Fruit fly (Drosophila melanogaster): ENCODE data around the gene aub.

Gene aub

DNA sequence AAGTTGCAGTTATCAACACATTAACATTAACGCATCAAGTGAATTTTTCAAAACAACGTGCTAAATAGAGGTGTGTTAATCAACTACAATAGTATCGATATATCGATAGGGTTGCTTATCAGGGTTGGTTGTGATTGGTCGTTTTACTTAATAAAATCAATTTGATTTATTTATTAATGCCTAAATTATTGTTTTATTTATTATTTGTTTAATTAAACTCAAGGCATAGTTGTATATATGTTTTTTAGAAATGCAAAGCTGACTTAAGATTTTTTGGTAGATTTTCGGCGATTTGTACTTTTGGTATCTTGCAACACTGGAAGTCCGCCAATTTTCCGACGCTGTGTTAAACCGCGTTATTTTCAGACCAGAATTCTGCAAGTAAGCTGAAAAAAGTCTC, 9.7 kb upstream of the aub start, which contains the start of the genes Art8 and dUTPase (continued):
- TF ChIP-seq ems (GFP tag; optimal IDR thresholded peaks at IDR 0.05), result no peak
- TF ChIP-seq CG16779 (GFP tag; IDR thresholded peaks at IDR 0.05), result no peak
- peak; percentile 48 for TF ChIP-seq vfl (GFP tag; optimal IDR thresholded peaks at IDR 0.05)
- peak; percentile 84 for TF ChIP-seq CG4424 (GFP tag; optimal IDR thresholded peaks at IDR 0.05)
- peak; percentile 61 for TF ChIP-seq lmd (GFP tag; IDR thresholded peaks at IDR 0.05)
- peak; percentile 58 for TF ChIP-seq gcm (GFP tag; optimal IDR thresholded peaks at IDR 0.05)
- TF ChIP-seq Awh (GFP tag; IDR thresholded peaks at IDR 0.05), result peak; percentile 63
- peak; percentile 29 for TF ChIP-seq CG3407 (GFP tag; optimal IDR thresholded peaks at IDR 0.05)
- no peak for TF ChIP-seq CG12769 (tag; optimal IDR thresholded peaks at IDR 0.05)
- peak; percentile 44 for TF ChIP-seq CG6683 (GFP tag; optimal IDR thresholded peaks at IDR 0.05)
- TF ChIP-seq Aef1 (GFP tag; IDR thresholded peaks at IDR 0.05), result peak; percentile 51; the same call in 2 of the 3 replicates
- TF ChIP-seq CG15479 (GFP tag; optimal IDR thresholded peaks at IDR 0.05), result no peak
- TF ChIP-seq CG2199 (GFP tag; IDR thresholded peaks at IDR 0.05), result no peak
- TF ChIP-seq HLH54F (GFP tag; optimal IDR thresholded peaks at IDR 0.05), result peak; percentile 45
- TF ChIP-seq CG12744 (GFP tag; optimal IDR thresholded peaks at IDR 0.05), result peak; percentile 30
- TF ChIP-seq z (GFP tag; IDR thresholded peaks at IDR 0.05), result no peak
- TF ChIP-seq CG17385 (GFP tag; optimal IDR thresholded peaks at IDR 0.05), result peak; percentile 65
- no peak for TF ChIP-seq luna (GFP tag; optimal IDR thresholded peaks at IDR 0.05)
- peak; percentile 78 for TF ChIP-seq CG2120 (GFP tag; optimal IDR thresholded peaks at IDR 0.05)
- TF ChIP-seq emc (GFP tag; optimal IDR thresholded peaks at IDR 0.05), result no peak
- TF ChIP-seq CG1024 (GFP tag; IDR thresholded peaks at IDR 0.05), result 0 out of 2 replicates have a peak, but pooled peaks have one; percentile 34
- peak; percentile 89 for TF ChIP-seq Sry-δ (GFP tag; optimal IDR thresholded peaks at IDR 0.05)
- TF ChIP-seq Eip74EF (GFP tag; optimal IDR thresholded peaks at IDR 0.05), result peak in 1 of 2 experiments; percentile 34
- TF ChIP-seq cwo (GFP tag; optimal IDR thresholded peaks at IDR 0.05), result no peak
- TF ChIP-seq CG13775 (GFP tag; optimal IDR thresholded peaks at IDR 0.05), result peak; percentile 79
- peak; percentile 60; the same call in 2 of the 3 replicates for TF ChIP-seq ase (GFP tag; IDR thresholded peaks at IDR 0.05)
- TF ChIP-seq D (optimal IDR thresholded peaks at IDR 0.05), result no peak
- no peak for TF ChIP-seq D (GFP tag; optimal IDR thresholded peaks at IDR 0.05)
- TF ChIP-seq fd96Cb (tag; optimal IDR thresholded peaks at IDR 0.05), result peak; percentile 34
- TF ChIP-seq CG31441 (GFP tag; IDR thresholded peaks at IDR 0.05), result no peak; the same call in none of the 2 replicates
- peak; percentile 82 for TF ChIP-seq pzg (GFP tag; optimal IDR thresholded peaks at IDR 0.05)
- TF ChIP-seq lola (GFP tag; optimal IDR thresholded peaks at IDR 0.05), result peak in 1 of 3 experiments; percentile 78
- TF ChIP-seq zfh1 (GFP tag; IDR thresholded peaks at IDR 0.05), result peak; percentile 72; the same call in 2 of the 3 replicates
- peak; percentile 83 for TF ChIP-seq CG3847 (GFP tag; IDR thresholded peaks at IDR 0.05)
- peak; percentile 53 for TF ChIP-seq Dek (tag; optimal IDR thresholded peaks at IDR 0.05)
- TF ChIP-seq nerfin-1 (tag; optimal IDR thresholded peaks at IDR 0.05), result peak; percentile 56
- peak; percentile 43; the same call in 2 of the 3 replicates for TF ChIP-seq croc (GFP tag; conservative IDR thresholded peaks at IDR 0.05)
- TF ChIP-seq kni (GFP tag; optimal IDR thresholded peaks at IDR 0.05), result no peak
- peak; percentile 30 for TF ChIP-seq NC2β (GFP tag; optimal IDR thresholded peaks at IDR 0.05)
- TF ChIP-seq CrebB (tag; optimal IDR thresholded peaks at IDR 0.05), result peak; percentile 47
- peak; percentile 51 for TF ChIP-seq CG18476 (GFP tag; optimal IDR thresholded peaks at IDR 0.05)
- TF ChIP-seq CG12155 (GFP tag; optimal IDR thresholded peaks at IDR 0.05), result peak; percentile 76
- TF ChIP-seq wor (GFP tag; IDR thresholded peaks at IDR 0.05), result peak; percentile 48
- TF ChIP-seq CG17612 (GFP tag; IDR thresholded peaks at IDR 0.05), result no peak
- TF ChIP-seq CG15601 (tag; optimal IDR thresholded peaks at IDR 0.05), result peak; percentile 66
- TF ChIP-seq Deaf1 (tag; optimal IDR thresholded peaks at IDR 0.05), result no peak
- TF ChIP-seq grau (tag; optimal IDR thresholded peaks at IDR 0.05), result peak; percentile 76
- TF ChIP-seq CG4360 (GFP tag; IDR thresholded peaks at IDR 0.05), result no peak
- TF ChIP-seq Oli (tag; optimal IDR thresholded peaks at IDR 0.05), result peak; percentile 5
- no peak for TF ChIP-seq ATbp (GFP tag; optimal IDR thresholded peaks at IDR 0.05)
- peak; percentile 29 for TF ChIP-seq slp2 (GFP tag; optimal IDR thresholded peaks at IDR 0.05)

Measured in whole organism, embryonic.